Worm (Caenorhabditis elegans): ENCODE results near the gene F15E6.9.

- TF ChIP-seq unc-55 (GFP tag; optimal IDR thresholded peaks at IDR 0.05) (no peak), nhr-11 (tag; optimal IDR thresholded peaks at IDR 0.05) (no peak)
These were observed 48.7 kb upstream of the F15E6.9 start for ce11 chrIV:4347578-4348003.

All from whole organism, late embryonic.